Fruit fly (Drosophila melanogaster): Measurements from ENCODE around the gene Cdlc2.

Cdlc2 gene

dm6 chr2L:1344071-1344470, at the start of gene Cdlc2, which contains the start of gene CG33922:
TSS of gene Cdlc2 (plus strand) at chr2L:1344400.
TSS of gene CG33922 (minus strand) at chr2L:1344171.
- TF ChIP-seq CG4854 (GFP tag; optimal IDR thresholded peaks at IDR 0.05) (no peak), Antp (GFP tag; optimal IDR thresholded peaks at IDR 0.05) (no peak), kah (GFP tag; optimal IDR thresholded peaks at IDR 0.05) (no peak), PHDP (tag; optimal IDR thresholded peaks at IDR 0.05) (no peak), Asciz (GFP tag; optimal IDR thresholded peaks at IDR 0.05) (no peak), sens (GFP tag) (no peak), Gug (GFP tag; IDR thresholded peaks at IDR 0.05) (no peak), Dbx (GFP tag; IDR thresholded peaks at IDR 0.05) (no peak), Xbp1 (GFP tag; optimal IDR thresholded peaks at IDR 0.05) (no peak), ab (GFP tag; optimal IDR thresholded peaks at IDR 0.05) (no peak), Bgb (GFP tag; IDR thresholded peaks at IDR 0.05; ENCODE audit: partially characterized antibody) (no peak), CG18262 (tag; optimal IDR thresholded peaks at IDR 0.05) (no peak), disco-r (GFP tag; optimal IDR thresholded peaks at IDR 0.05) (no peak), Side (GFP tag; optimal IDR thresholded peaks at IDR 0.05) (no peak), p53 (GFP tag; optimal IDR thresholded peaks at IDR 0.05) (no peak), CG4328 (GFP tag; optimal IDR thresholded peaks at IDR 0.05) (no peak), gcm2 (GFP tag; optimal IDR thresholded peaks at IDR 0.05) (no peak), nerfin-1 (tag; optimal IDR thresholded peaks at IDR 0.05) (no peak)

dm6 chr2L:1312321-1312720, 31.9 kb upstream of the Cdlc2 start:
- no peak for TF ChIP-seq MESR4 (GFP tag; optimal IDR thresholded peaks at IDR 0.05)
- no peak for TF ChIP-seq CG12155 (GFP tag; optimal IDR thresholded peaks at IDR 0.05)
- no peak for TF ChIP-seq tx (GFP tag; optimal IDR thresholded peaks at IDR 0.05)
- TF ChIP-seq Drgx (GFP tag; IDR thresholded peaks at IDR 0.05), result no peak
- 0 out of 3 replicates have a peak, but pooled peaks have one; percentile 33 for TF ChIP-seq row (GFP tag; IDR thresholded peaks at IDR 0.05)
- TF ChIP-seq ci (GFP tag; IDR thresholded peaks at IDR 0.05), result peak; percentile 30; the same call in 2 of the 3 replicates
- no peak for TF ChIP-seq vvl (GFP tag; IDR thresholded peaks at IDR 0.05)
- no peak for TF ChIP-seq CG2120 (GFP tag; optimal IDR thresholded peaks at IDR 0.05)
- TF ChIP-seq CG10959 (GFP tag; IDR thresholded peaks at IDR 0.05), result no peak
- TF ChIP-seq ATbp (GFP tag; optimal IDR thresholded peaks at IDR 0.05), result peak; percentile 40
- 0 out of 3 replicates have a peak, but pooled peaks have one; percentile 29 for TF ChIP-seq zfh1 (GFP tag; IDR thresholded peaks at IDR 0.05)
- no peak for TF ChIP-seq CG1529 (GFP tag; optimal IDR thresholded peaks at IDR 0.05)
- TF ChIP-seq HLH3B (GFP tag; IDR thresholded peaks at IDR 0.05), result peak; percentile 42; the same call in 1 of the 2 replicates
- peak; percentile 37 for TF ChIP-seq Sox102F (GFP tag; optimal IDR thresholded peaks at IDR 0.05)
- TF ChIP-seq Hey (tag; optimal IDR thresholded peaks at IDR 0.05), result no peak
- TF ChIP-seq CG15514 (GFP tag; optimal IDR thresholded peaks at IDR 0.05), result no peak
- TF ChIP-seq h (optimal IDR thresholded peaks at IDR 0.05), result no peak
- peak; percentile 21 for TF ChIP-seq PHDP (tag; optimal IDR thresholded peaks at IDR 0.05)
- TF ChIP-seq CG17328 (GFP tag; IDR thresholded peaks at IDR 0.05), result peak; percentile 57; the same call in 1 of the 2 replicates
- peak; percentile 47 for TF ChIP-seq gem (tag; optimal IDR thresholded peaks at IDR 0.05)
- peak; percentile 4 for TF ChIP-seq fd96Cb (tag; optimal IDR thresholded peaks at IDR 0.05)
- TF ChIP-seq ERR (GFP tag; optimal IDR thresholded peaks at IDR 0.05), result no peak
- TF ChIP-seq CG1603 (tag; optimal IDR thresholded peaks at IDR 0.05), result peak; percentile 39
- TF ChIP-seq sens (GFP tag), result peak; percentile 72
- TF ChIP-seq TFAM (GFP tag; optimal IDR thresholded peaks at IDR 0.05), result no peak
- no peak for TF ChIP-seq CG1024 (GFP tag; IDR thresholded peaks at IDR 0.05)
- no peak for TF ChIP-seq Dref (GFP tag; IDR thresholded peaks at IDR 0.05)
- peak; percentile 19 for TF ChIP-seq CG12391 (tag; optimal IDR thresholded peaks at IDR 0.05)
- TF ChIP-seq CG12236 (GFP tag; optimal IDR thresholded peaks at IDR 0.05), result no peak
- TF ChIP-seq ranshi (GFP tag; IDR thresholded peaks at IDR 0.05), result peak; percentile 8; the same call in 1 of the 2 replicates
- peak; percentile 66 for TF ChIP-seq Med (GFP tag)
- TF ChIP-seq CG10543 (GFP tag; optimal IDR thresholded peaks at IDR 0.05), result no peak
- TF ChIP-seq Ets65A (GFP tag), result no peak
- TF ChIP-seq Dp (GFP tag; optimal IDR thresholded peaks at IDR 0.05), result no peak
- no peak for TF ChIP-seq luna (GFP tag; optimal IDR thresholded peaks at IDR 0.05)
- TF ChIP-seq bsh (GFP tag; optimal IDR thresholded peaks at IDR 0.05), result peak in 1 of 2 experiments; percentile 25
